Worm (Caenorhabditis elegans): ENCODE data around the gene C14F11.4.

C14F11.4 gene

ce11 chrX:6194191-6194724 lies 38.6 kb downstream of the C14F11.4 start, which contains the start of gene ceh-54:
ceh-54 (minus strand) TSS chrX:6194241.
- TF ChIP-seq ceh-13 (GFP tag; optimal IDR thresholded peaks at IDR 0.05) (no peak), tbx-37 (GFP tag; conservative IDR thresholded peaks at IDR 0.05) (no peak), hnd-1 (tag; optimal IDR thresholded peaks at IDR 0.05) (no peak), ets-7 (tag; optimal IDR thresholded peaks at IDR 0.05) (no peak), aly-1 (tag; optimal IDR thresholded peaks at IDR 0.05) (no peak), tra-4 (tag; optimal IDR thresholded peaks at IDR 0.05) (no peak), tbx-11 (GFP tag; IDR thresholded peaks at IDR 0.05) (no peak), B0310.2 (tag; optimal IDR thresholded peaks at IDR 0.05) (no peak), ama-1 (optimal IDR thresholded peaks at IDR 0.05) (no peak), sea-1 (GFP tag; conservative IDR thresholded peaks at IDR 0.05) (no peak), hmbx-1 (tag; optimal IDR thresholded peaks at IDR 0.05) (no peak), pes-1 (GFP tag; IDR thresholded peaks at IDR 0.05) (no peak), flt-1 (GFP tag; IDR thresholded peaks at IDR 0.05) (no peak), ceh-36 (tag; optimal IDR thresholded peaks at IDR 0.05) (no peak), F13C5.2 (tag; optimal IDR thresholded peaks at IDR 0.05) (no peak), scrt-1 (GFP tag; IDR thresholded peaks at IDR 0.05) (no peak)

- TF ChIP-seq aly-1 (tag; optimal IDR thresholded peaks at IDR 0.05) (no peak), F13C5.2 (tag; optimal IDR thresholded peaks at IDR 0.05) (no peak), sea-1 (GFP tag; conservative IDR thresholded peaks at IDR 0.05) (no peak), ceh-13 (GFP tag; optimal IDR thresholded peaks at IDR 0.05) (no peak), tbx-37 (GFP tag; conservative IDR thresholded peaks at IDR 0.05) (no peak), hmbx-1 (tag; optimal IDR thresholded peaks at IDR 0.05) (no peak), ama-1 (optimal IDR thresholded peaks at IDR 0.05) (no peak), ets-7 (tag; optimal IDR thresholded peaks at IDR 0.05) (no peak), ceh-36 (tag; optimal IDR thresholded peaks at IDR 0.05) (no peak), tbx-11 (GFP tag; IDR thresholded peaks at IDR 0.05) (no peak), scrt-1 (GFP tag; IDR thresholded peaks at IDR 0.05) (no peak), hnd-1 (tag; optimal IDR thresholded peaks at IDR 0.05) (no peak), hmg-4 (GFP tag; optimal IDR thresholded peaks at IDR 0.05) (no peak), flt-1 (GFP tag; IDR thresholded peaks at IDR 0.05) (no peak), B0310.2 (tag; optimal IDR thresholded peaks at IDR 0.05) (no peak)
Measured at ce11 chrX:6189955-6190354, 42.9 kb downstream of the C14F11.4 start, which contains the start of gene T13C5.9. T13C5.9 (plus strand) TSS chrX:6190255.

DNA sequence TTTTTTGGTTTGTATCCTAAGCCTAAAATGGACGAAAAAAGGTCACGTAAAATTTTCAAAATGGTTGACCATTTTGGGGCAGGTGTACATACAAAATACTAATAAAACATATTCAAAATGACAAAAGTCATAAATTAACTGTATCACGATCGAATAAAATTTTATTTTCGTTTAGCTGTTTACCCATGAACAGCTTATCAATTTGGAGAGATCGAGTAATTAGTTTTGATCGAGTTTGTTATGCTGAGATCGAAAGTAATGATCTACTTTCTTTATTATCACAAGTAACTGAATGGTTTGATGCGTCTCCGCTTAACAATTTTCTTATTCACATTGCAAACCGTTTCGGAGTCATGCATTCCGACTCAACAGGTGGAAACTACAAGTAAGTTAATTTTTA lies 45.0 kb downstream of the C14F11.4 start, which contains the start of gene T13C5.10:
Gene T13C5.10 (plus strand): TSS at position 301 of the 400 bp plus-strand sequence.
- TF ChIP-seq tra-4 (tag; optimal IDR thresholded peaks at IDR 0.05) (no peak), tbx-11 (GFP tag; IDR thresholded peaks at IDR 0.05) (no peak), hmg-4 (GFP tag; optimal IDR thresholded peaks at IDR 0.05) (no peak), hnd-1 (tag; optimal IDR thresholded peaks at IDR 0.05) (no peak), ceh-36 (tag; optimal IDR thresholded peaks at IDR 0.05) (no peak), pes-1 (GFP tag; IDR thresholded peaks at IDR 0.05) (no peak), sea-1 (GFP tag; conservative IDR thresholded peaks at IDR 0.05) (no peak), flt-1 (GFP tag; IDR thresholded peaks at IDR 0.05) (no peak), F13C5.2 (tag; optimal IDR thresholded peaks at IDR 0.05) (no peak), tbx-37 (GFP tag; conservative IDR thresholded peaks at IDR 0.05) (no peak), B0310.2 (tag; optimal IDR thresholded peaks at IDR 0.05) (no peak), hmbx-1 (tag; optimal IDR thresholded peaks at IDR 0.05) (no peak), aly-1 (tag; optimal IDR thresholded peaks at IDR 0.05) (no peak), ceh-13 (GFP tag; optimal IDR thresholded peaks at IDR 0.05) (no peak), scrt-1 (GFP tag; IDR thresholded peaks at IDR 0.05) (no peak), ama-1 (optimal IDR thresholded peaks at IDR 0.05) (no peak)

ce11 chrX:6184709-6185108 lies 48.1 kb downstream of the C14F11.4 start, which contains the start of gene T13C5.2:
T13C5.2 (plus strand) TSS chrX:6185009.
- no peak for TF ChIP-seq pes-1 (GFP tag; IDR thresholded peaks at IDR 0.05)
- no peak for TF ChIP-seq hmg-4 (GFP tag; optimal IDR thresholded peaks at IDR 0.05)
